Worm (Caenorhabditis elegans) whole organism, L3 larva: ENCODE results near the gene Y37E11B.7.

Experiments used
- R02D3.7 ChIP-seq: fragments of 150-350 bp; optimal IDR thresholded peaks from 2 replicates; lab custom pipeline; 2014; ENCODE audit warnings: missing biosample characterization, missing genetic modification characterization
- aly-2 ChIP-seq: fragments of 150-350 bp; optimal IDR thresholded peaks from 2 replicates; lab custom pipeline; 2014; ENCODE audit warnings: missing biosample characterization, missing genetic modification characterization
- ama-1 ChIP-seq: fragments of 150-350 bp; optimal IDR thresholded peaks from 2 replicates; lab custom pipeline; 2018
- ceh-16 ChIP-seq: sonication (generic microtip); optimal IDR thresholded peaks from 2 replicates; lab custom pipeline; 2017; ENCODE audit warnings: missing biosample characterization, missing genetic modification characterization
- ceh-28 ChIP-seq: fragments of 150-350 bp; optimal IDR thresholded peaks from 2 replicates; lab custom pipeline; 2014; ENCODE audit warnings: missing biosample characterization, missing genetic modification reagents, missing genetic modification characterization
- ceh-82 ChIP-seq: fragments of 150-350 bp; optimal IDR thresholded peaks from 2 replicates; lab custom pipeline; 2014; ENCODE audit warnings: missing biosample characterization, missing genetic modification characterization
- ceh-9 ChIP-seq: sonication (generic microtip); optimal IDR thresholded peaks from 2 replicates; lab custom pipeline; 2018; ENCODE audit warnings: missing biosample characterization, missing genetic modification characterization
- daf-12 ChIP-seq: fragments of 150-350 bp; optimal IDR thresholded peaks from 2 replicates; lab custom pipeline; 2014; ENCODE audit warnings: missing biosample characterization, missing genetic modification reagents, missing genetic modification characterization
- egl-27 ChIP-seq: sonication (generic microtip); optimal IDR thresholded peaks from 4 replicates; lab custom pipeline; 2017; ENCODE audit warnings: missing biosample characterization, missing genetic modification reagents, missing genetic modification characterization
- egl-5 ChIP-seq: fragments of 150-350 bp; optimal IDR thresholded peaks from 2 replicates; lab custom pipeline; 2017; ENCODE audit warnings: missing biosample characterization, missing genetic modification reagents, missing genetic modification characterization, inconsistent platforms
- elt-1 ChIP-seq: fragments of 150-350 bp; optimal IDR thresholded peaks from 2 replicates; lab custom pipeline; 2014; ENCODE audit warnings: missing biosample characterization, missing genetic modification characterization
- elt-2 ChIP-seq: sonication (generic microtip); optimal IDR thresholded peaks from 2 replicates; lab custom pipeline; 2016; ENCODE audit warnings: missing genetic modification reagents, mild to moderate bottlenecking, missing genetic modification characterization, missing compliant biosample characterization
- elt-3 ChIP-seq, 3 experiments: fragments of 150-350 bp in 1 of 3; sonication (generic microtip) in 2 of 3; optimal IDR thresholded peaks; 2 replicates in 2 of 3; 4 replicates in 1 of 3; lab custom pipeline; 2014 to 2017; ENCODE audit warnings: missing biosample characterization in 3 of 3, missing genetic modification characterization in 3 of 3
- eor-1 ChIP-seq, 2 experiments: fragments of 150-350 bp; optimal IDR thresholded peaks; 2 replicates each; lab custom pipeline; 2014 to 2018; ENCODE audit warnings: missing biosample characterization in 2 of 2, missing genetic modification characterization in 2 of 2
- fkh-2 ChIP-seq: fragments of 150-350 bp; optimal IDR thresholded peaks from 2 replicates; lab custom pipeline; 2014; ENCODE audit warnings: missing biosample characterization, missing genetic modification reagents, missing genetic modification characterization
- hmg-11 ChIP-seq: sonication (generic microtip); optimal IDR thresholded peaks from 2 replicates; lab custom pipeline; 2016; ENCODE audit warnings: missing genetic modification characterization, missing compliant biosample characterization
- lin-15B ChIP-seq: fragments of 150-350 bp; optimal IDR thresholded peaks from 2 replicates; lab custom pipeline; 2014; ENCODE audit warnings: missing biosample characterization, missing genetic modification characterization
- mml-1 ChIP-seq: fragments of 150-350 bp; sonication (generic microtip); optimal IDR thresholded peaks from 3 replicates; lab custom pipeline; 2014; ENCODE audit warnings: missing biosample characterization, missing genetic modification characterization
- nfya-1 ChIP-seq: sonication (generic microtip); optimal IDR thresholded peaks from 2 replicates; lab custom pipeline; 2017; ENCODE audit warnings: missing genetic modification characterization, mild to moderate bottlenecking, missing compliant biosample characterization, antibody characterized with exemption, moderate library complexity; ENCODE audit not compliant: insufficient read depth
- nhr-11 ChIP-seq: fragments of 150-350 bp; optimal IDR thresholded peaks from 2 replicates; lab custom pipeline; 2014; ENCODE audit warnings: missing biosample characterization, missing genetic modification characterization
- nhr-12 ChIP-seq: fragments of 150-350 bp; optimal IDR thresholded peaks from 2 replicates; lab custom pipeline; 2014; ENCODE audit warnings: missing biosample characterization, missing genetic modification characterization
- nhr-25 ChIP-seq: sonication (generic microtip); optimal IDR thresholded peaks from 2 replicates; lab custom pipeline; 2017; ENCODE audit warnings: missing biosample characterization, missing genetic modification characterization
- nhr-28 ChIP-seq: fragments of 150-350 bp; optimal IDR thresholded peaks from 2 replicates; lab custom pipeline; 2014; ENCODE audit warnings: missing biosample characterization, missing genetic modification characterization
- nhr-43 ChIP-seq: sonication (generic microtip); optimal IDR thresholded peaks from 2 replicates; lab custom pipeline; 2016; ENCODE audit warnings: mild to moderate bottlenecking, missing genetic modification characterization, missing compliant biosample characterization; ENCODE audit not compliant: poor library complexity, severe bottlenecking
- nhr-67 ChIP-seq: fragments of 150-350 bp; optimal IDR thresholded peaks from 2 replicates; lab custom pipeline; 2014; ENCODE audit warnings: missing biosample characterization, missing genetic modification characterization
- nhr-76 ChIP-seq: fragments of 150-350 bp; sonication (generic microtip); optimal IDR thresholded peaks from 5 replicates; lab custom pipeline; 2014; ENCODE audit warnings: missing biosample characterization, missing genetic modification characterization
- nhr-77 ChIP-seq: fragments of 150-350 bp; optimal IDR thresholded peaks from 2 replicates; lab custom pipeline; 2014; ENCODE audit warnings: missing biosample characterization, missing genetic modification characterization
- pha-4 ChIP-seq: fragments of 150-350 bp; optimal IDR thresholded peaks from 2 replicates; lab custom pipeline; 2014; ENCODE audit warnings: missing biosample characterization, missing genetic modification reagents, missing genetic modification characterization
- pqm-1 ChIP-seq: fragments of 150-350 bp; optimal IDR thresholded peaks from 2 replicates; lab custom pipeline; 2017; ENCODE audit warnings: missing biosample characterization, missing genetic modification characterization, inconsistent platforms
- sea-2 ChIP-seq: fragments of 150-350 bp; sonication (generic microtip); optimal IDR thresholded peaks from 4 replicates; lab custom pipeline; 2014; ENCODE audit warnings: missing biosample characterization, missing genetic modification reagents, missing genetic modification characterization
- skn-1 ChIP-seq: fragments of 150-350 bp; optimal IDR thresholded peaks from 2 replicates; lab custom pipeline; 2014; ENCODE audit warnings: missing biosample characterization, missing genetic modification characterization
- snpc-4 ChIP-seq: fragments of 150-350 bp; optimal IDR thresholded peaks from 2 replicates; lab custom pipeline; 2014; ENCODE audit warnings: missing biosample characterization, missing genetic modification characterization
- unc-39 ChIP-seq: sonication (generic microtip); optimal IDR thresholded peaks from 4 replicates; lab custom pipeline; 2017; ENCODE audit warnings: missing biosample characterization, missing genetic modification characterization
- unc-62 ChIP-seq: fragments of 150-350 bp; sonication (generic microtip); optimal IDR thresholded peaks from 4 replicates; lab custom pipeline; 2014; ENCODE audit warnings: missing biosample characterization, missing genetic modification reagents, missing genetic modification characterization
- zag-1 ChIP-seq: fragments of 150-350 bp; optimal IDR thresholded peaks from 2 replicates; lab custom pipeline; 2014; ENCODE audit warnings: missing biosample characterization, missing genetic modification characterization
- ztf-11 ChIP-seq: fragments of 150-350 bp; optimal IDR thresholded peaks from 2 replicates; lab custom pipeline; 2014; ENCODE audit warnings: missing biosample characterization, missing genetic modification characterization
- ztf-4 ChIP-seq: fragments of 150-350 bp; optimal IDR thresholded peaks from 2 replicates; lab custom pipeline; 2014; ENCODE audit warnings: missing biosample characterization, missing genetic modification characterization

Y37E11B.7 gene

DNA sequence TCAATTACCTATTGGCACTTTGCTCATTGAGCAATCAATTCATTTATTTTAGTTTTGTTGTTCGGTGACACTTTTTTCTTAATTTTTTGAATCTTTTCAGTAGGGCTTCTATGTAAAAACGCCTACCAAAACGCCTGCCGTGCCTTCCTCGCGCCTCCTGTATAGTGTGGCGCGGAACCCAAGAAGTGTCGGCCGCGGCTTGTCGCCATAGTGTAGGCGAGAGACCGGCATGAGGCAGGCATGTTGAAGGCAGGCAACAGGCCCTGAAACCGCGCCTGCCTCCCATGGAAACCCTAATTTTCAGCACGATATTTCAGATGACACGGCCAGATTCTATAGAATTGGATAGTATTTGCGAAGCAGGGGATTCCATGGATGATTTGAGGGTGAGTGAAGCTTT lies 31.4 kb downstream of the Y37E11B.7 start, which contains the start of gene otpl-1:
otpl-1 (plus strand) TSS at position 372 of the 400 bp plus-strand sequence.
- TF ChIP-seq nhr-43 (tag; lab: Kevin White, UChicago) (no peak), ceh-28 (tag; lab: Kevin White, UChicago) (no peak), nhr-28 (tag; lab: Kevin White, UChicago) (no peak), lin-15B (tag; lab: Kevin White, UChicago) (no peak), ceh-16 (tag; lab: Kevin White, UChicago) (no peak), skn-1 (tag; lab: Kevin White, UChicago) (no peak), pqm-1 (tag; lab: Kevin White, UChicago) (no peak), nhr-12 (tag; lab: Kevin White, UChicago) (no peak), egl-27 (tag; lab: Kevin White, UChicago) (no peak), eor-1 (tag; optimal IDR thresholded peaks at IDR 0.05; lab: Kevin White, UChicago) (no peak), nhr-25 (tag; lab: Kevin White, UChicago) (no peak), R02D3.7 (tag; lab: Kevin White, UChicago) (no peak), unc-39 (tag; lab: Kevin White, UChicago) (no peak), elt-1 (tag; lab: Kevin White, UChicago) (no peak), aly-2 (tag; lab: Kevin White, UChicago) (no peak), nhr-77 (tag; lab: Kevin White, UChicago) (no peak), egl-5 (tag; lab: Kevin White, UChicago) (no peak), ceh-82 (tag; lab: Kevin White, UChicago) (no peak), nhr-67 (no peak)

DNA sequence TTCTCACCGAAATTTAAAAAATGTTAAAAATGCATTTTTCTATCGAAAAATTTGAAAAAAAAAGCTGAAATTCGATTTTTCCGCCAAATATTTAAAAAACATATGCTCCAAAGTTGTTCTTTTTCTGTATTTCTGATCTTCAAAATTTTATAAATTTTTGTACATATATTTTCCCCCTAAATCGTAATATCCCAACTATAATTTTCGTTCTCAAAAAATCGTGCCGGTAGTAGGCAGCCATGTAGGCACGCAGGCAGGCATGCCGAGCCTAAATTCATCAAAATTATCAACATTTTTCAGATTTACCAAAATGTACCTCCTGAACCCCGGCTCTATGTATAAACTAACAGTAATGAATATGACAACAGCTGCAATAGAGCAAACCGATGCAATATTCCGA lies 35.1 kb downstream of the Y37E11B.7 start, which contains the start of gene sre-5:
sre-5 (plus strand) TSS at position 301 of the 400 bp plus-strand sequence.
- no peak for TF ChIP-seq R02D3.7 (tag; lab: Kevin White, UChicago)
- TF ChIP-seq nhr-28 (tag; lab: Kevin White, UChicago): no peak
- TF ChIP-seq ztf-4 (tag; lab: Kevin White, UChicago): no peak
- TF ChIP-seq sea-2 (GFP tag; lab: Kevin White, UChicago): no peak
- TF ChIP-seq pha-4: no peak
- no peak for TF ChIP-seq ceh-28 (tag; lab: Kevin White, UChicago)
- TF ChIP-seq unc-62 (GFP tag; lab: Kevin White, UChicago): no peak
- no peak for TF ChIP-seq ztf-11 (tag; lab: Kevin White, UChicago)
- no peak for TF ChIP-seq nhr-43 (tag; lab: Kevin White, UChicago)
- TF ChIP-seq fkh-2: no peak

DNA sequence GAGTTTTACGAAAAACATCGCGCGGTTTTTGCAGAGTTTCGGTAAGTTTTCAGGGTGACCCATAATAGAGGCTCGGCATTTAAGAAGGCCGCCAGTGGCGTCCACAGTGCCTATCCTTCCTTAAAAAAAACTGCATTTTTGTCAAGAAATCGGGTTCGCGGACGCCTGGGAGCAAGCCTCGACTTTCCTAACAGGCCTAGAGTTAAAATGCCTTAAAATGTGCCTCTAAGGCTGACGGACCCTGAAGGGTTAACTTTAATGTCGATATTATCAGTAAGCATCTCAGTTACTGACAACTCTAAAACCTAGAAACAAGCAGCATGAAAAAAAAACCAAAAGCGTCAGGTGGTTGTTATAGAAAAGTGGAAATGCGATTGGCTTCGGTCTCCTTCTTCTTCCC lies 40.8 kb downstream of the Y37E11B.7 start:
- TF ChIP-seq lin-15B (tag; lab: Kevin White, UChicago) (no peak), nhr-11 (tag; lab: Kevin White, UChicago) (no peak), ztf-11 (tag; lab: Kevin White, UChicago) (no peak), mml-1 (tag; lab: Kevin White, UChicago) (no peak), nhr-76 (tag; lab: Kevin White, UChicago) (no peak), nhr-28 (tag; lab: Kevin White, UChicago) (no peak), fkh-2 (no peak), ceh-16 (tag; lab: Kevin White, UChicago) (no peak), egl-5 (tag; lab: Kevin White, UChicago) (no peak), ceh-9 (tag; lab: Kevin White, UChicago) (no peak), elt-3 (tag; optimal IDR thresholded peaks at IDR 0.05; lab: Kevin White, UChicago) (no peak), elt-1 (tag; lab: Kevin White, UChicago) (no peak), pqm-1 (tag; lab: Kevin White, UChicago) (no peak), daf-12 (tag; lab: Kevin White, UChicago) (no peak)

DNA sequence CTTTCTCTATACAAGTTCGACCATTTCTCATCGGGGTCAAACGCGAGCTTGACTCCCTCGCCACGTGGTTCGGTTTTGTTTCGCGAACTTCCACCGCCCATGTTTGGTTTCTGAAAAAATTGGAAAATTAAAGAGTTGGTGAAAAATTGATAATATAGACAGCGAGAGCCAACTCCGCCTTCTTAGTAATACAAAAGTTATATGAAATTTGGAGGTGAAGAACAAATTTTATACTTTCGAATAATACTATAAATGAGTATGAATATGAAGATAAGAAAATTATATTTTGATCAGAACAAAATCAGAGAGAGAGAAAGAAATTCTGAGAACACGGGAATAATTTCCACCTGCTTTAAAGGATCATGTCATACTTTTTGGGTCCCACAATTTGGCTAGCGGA lies 42.6 kb downstream of the Y37E11B.7 start, which contains the start of gene osm-9:
osm-9 (minus strand) TSS at position 101 of the 400 bp plus-strand sequence.
- TF ChIP-seq elt-2 (tag; lab: Kevin White, UChicago): no peak
- no peak for TF ChIP-seq aly-2 (tag; lab: Kevin White, UChicago)
- TF ChIP-seq nfya-1: no peak
- no peak for TF ChIP-seq snpc-4 (tag; lab: Kevin White, UChicago)
- no peak for TF ChIP-seq ama-1
- no peak for TF ChIP-seq zag-1 (tag; lab: Kevin White, UChicago)
- no peak for TF ChIP-seq pqm-1 (tag; lab: Kevin White, UChicago)
- no peak for TF ChIP-seq hmg-11 (tag; lab: Kevin White, UChicago)
- no peak for TF ChIP-seq ceh-82 (tag; lab: Kevin White, UChicago)
- TF ChIP-seq ztf-4 (tag; lab: Kevin White, UChicago): no peak
